Fruit fly (Drosophila melanogaster): ENCODE measurements around the gene mor.

The mor gene

DNA sequence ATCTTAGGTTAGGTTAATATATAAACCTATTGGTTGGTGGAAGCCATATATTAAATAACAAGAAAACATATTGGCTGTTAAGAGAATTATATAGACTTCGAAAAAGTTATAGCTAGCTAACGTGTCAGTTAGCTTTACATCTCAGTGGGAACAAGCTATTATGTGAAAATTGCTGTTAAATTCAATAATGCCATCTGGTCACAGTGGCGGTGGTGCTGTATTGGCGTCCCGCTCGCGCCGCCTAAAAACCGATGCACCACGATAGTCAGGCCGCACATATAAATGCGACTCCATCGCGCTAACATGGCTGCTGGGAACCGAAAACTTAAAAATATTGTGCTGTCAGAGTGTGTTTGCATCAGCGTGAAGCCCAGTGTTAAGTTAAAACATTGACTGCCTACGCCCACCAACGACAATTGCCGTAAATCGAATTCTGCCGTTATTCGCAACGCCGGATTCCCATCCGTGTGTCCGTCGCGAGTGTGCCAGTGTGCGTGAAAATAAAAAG lies 320 bp upstream of the mor start, which contains the start of gene Hel89B (continued):
- no peak for TF ChIP-seq ash1 (GFP tag; optimal IDR thresholded peaks at IDR 0.05)
- peak; percentile 83 for TF ChIP-seq CG2120 (GFP tag; optimal IDR thresholded peaks at IDR 0.05)
- peak; percentile 33 for TF ChIP-seq CG10462 (GFP tag; optimal IDR thresholded peaks at IDR 0.05)
- peak; percentile 18 for TF ChIP-seq CG16863 (GFP tag; optimal IDR thresholded peaks at IDR 0.05)
- peak; percentile 89 for TF ChIP-seq CG2116 (GFP tag; optimal IDR thresholded peaks at IDR 0.05)
- peak; percentile 67 for TF ChIP-seq Chrac-16 (GFP tag; optimal IDR thresholded peaks at IDR 0.05)
- peak; percentile 42 for TF ChIP-seq slou (GFP tag; optimal IDR thresholded peaks at IDR 0.05)
- TF ChIP-seq danr (GFP tag; IDR thresholded peaks at IDR 0.05), result no peak
- no peak for TF ChIP-seq crol (GFP tag; IDR thresholded peaks at IDR 0.05)
- TF ChIP-seq CG7372 (GFP tag; IDR thresholded peaks at IDR 0.05), result no peak
- TF ChIP-seq CG3065 (GFP tag; optimal IDR thresholded peaks at IDR 0.05), result no peak
- TF ChIP-seq CG32772 (GFP tag; IDR thresholded peaks at IDR 0.05), result no peak
- TF ChIP-seq chinmo (GFP tag; IDR thresholded peaks at IDR 0.05; ENCODE audit: partially characterized antibody), result no peak
- peak; percentile 88 for TF ChIP-seq gfzf (GFP tag; optimal IDR thresholded peaks at IDR 0.05)
- no peak for TF ChIP-seq seq (GFP tag; IDR thresholded peaks at IDR 0.05)
- TF ChIP-seq zfh2 (GFP tag; optimal IDR thresholded peaks at IDR 0.05), result peak; percentile 73
- peak; percentile 6 for TF ChIP-seq trh (GFP tag; optimal IDR thresholded peaks at IDR 0.05)
- no peak for TF ChIP-seq CG6689 (GFP tag; IDR thresholded peaks at IDR 0.05)
- no peak for TF ChIP-seq usp (GFP tag; optimal IDR thresholded peaks at IDR 0.05)
- TF ChIP-seq Gug (GFP tag; IDR thresholded peaks at IDR 0.05), result 0 out of 4 replicates have a peak, but pooled peaks have one; percentile 13
- TF ChIP-seq luna (GFP tag; optimal IDR thresholded peaks at IDR 0.05), result no peak
- peak; percentile 23 for TF ChIP-seq CG30431 (GFP tag; optimal IDR thresholded peaks at IDR 0.05)
- TF ChIP-seq ro (GFP tag; IDR thresholded peaks at IDR 0.05), result no peak
- no peak for TF ChIP-seq CG32532 (GFP tag; IDR thresholded peaks at IDR 0.05)
- TF ChIP-seq GATAe (GFP tag; conservative IDR thresholded peaks at IDR 0.05), result no peak
- no peak for TF ChIP-seq cas (GFP tag; IDR thresholded peaks at IDR 0.05)
- TF ChIP-seq Aef1 (GFP tag; IDR thresholded peaks at IDR 0.05), result no peak
- TF ChIP-seq CG6791 (GFP tag; IDR thresholded peaks at IDR 0.05; ENCODE audit: partially characterized antibody), result no peak
- TF ChIP-seq tna (GFP tag; IDR thresholded peaks at IDR 0.05; ENCODE audit: partially characterized antibody), result no peak
- peak; percentile 52 to 74 for TF ChIP-seq chif (GFP tag; optimal IDR thresholded peaks at IDR 0.05)
- no peak for TF ChIP-seq ap (GFP tag; IDR thresholded peaks at IDR 0.05)
- TF ChIP-seq CG1024 (GFP tag; IDR thresholded peaks at IDR 0.05), result no peak
- no peak for TF ChIP-seq nom (GFP tag; optimal IDR thresholded peaks at IDR 0.05)
- TF ChIP-seq CG9797 (GFP tag; optimal IDR thresholded peaks at IDR 0.05), result peak; percentile 90
- TF ChIP-seq Ravus (GFP tag; IDR thresholded peaks at IDR 0.05), result no peak
- peak; percentile 43 for TF ChIP-seq vfl (GFP tag; optimal IDR thresholded peaks at IDR 0.05)
- TF ChIP-seq Dad (GFP tag; optimal IDR thresholded peaks at IDR 0.05), result peak; percentile 33
- TF ChIP-seq CG4820 (GFP tag; optimal IDR thresholded peaks at IDR 0.05), result peak; percentile 30
- no peak for TF ChIP-seq CG34224 (GFP tag; IDR thresholded peaks at IDR 0.05; ENCODE audit: partially characterized antibody)
- TF ChIP-seq lilli (GFP tag; optimal IDR thresholded peaks at IDR 0.05), result peak; percentile 81
- TF ChIP-seq CG12155 (GFP tag; optimal IDR thresholded peaks at IDR 0.05), result peak; percentile 67
- peak; percentile 29 for TF ChIP-seq CG12744 (GFP tag; optimal IDR thresholded peaks at IDR 0.05)
- no peak for TF ChIP-seq rib (GFP tag; IDR thresholded peaks at IDR 0.05)
- no peak for TF ChIP-seq hbn (GFP tag; IDR thresholded peaks at IDR 0.05; ENCODE audit: partially characterized antibody)
- TF ChIP-seq CG7839 (tag; optimal IDR thresholded peaks at IDR 0.05), result peak; percentile 53
- TF ChIP-seq Sin3A (optimal IDR thresholded peaks at IDR 0.05), result peak; percentile 79
- peak; percentile 80 for TF ChIP-seq Xbp1 (GFP tag; optimal IDR thresholded peaks at IDR 0.05)
- no peak for TF ChIP-seq amos (GFP tag; IDR thresholded peaks at IDR 0.05; ENCODE audit: partially characterized antibody)
- TF ChIP-seq Dip2 (GFP tag; IDR thresholded peaks at IDR 0.05), result no peak
- peak; percentile 46 for TF ChIP-seq CG15601 (tag; optimal IDR thresholded peaks at IDR 0.05)
- TF ChIP-seq croc (GFP tag; conservative IDR thresholded peaks at IDR 0.05), result peak; percentile 33; the same call in 2 of the 3 replicates
- no peak for TF ChIP-seq sob (GFP tag; IDR thresholded peaks at IDR 0.05)

All from whole organism, embryonic.